Worm (Caenorhabditis elegans) whole organism, L1 larva: ENCODE measurements around the gene C05D2.8.

Source experiments
- F16B12.6 ChIP-seq: fragments of 150-350 bp; optimal IDR thresholded peaks from 2 replicates; lab custom pipeline; 2014; ENCODE audit warnings: missing biosample characterization, missing genetic modification characterization
- ama-1 ChIP-seq: fragments of 150-350 bp; optimal IDR thresholded peaks from 2 replicates; lab custom pipeline; 2014
- elt-3 ChIP-seq, 6 experiments: fragments of 150-350 bp in 1 of 6; sonication (generic microtip); optimal IDR thresholded peaks; 2 replicates each; lab custom pipeline; 2017 to 2018; ENCODE audit warnings: missing biosample characterization in 6 of 6, missing genetic modification characterization in 6 of 6, inconsistent platforms in 1 of 6
- lin-35 ChIP-seq, 2 experiments: fragments of 150-350 bp; optimal IDR thresholded peaks; 2 replicates each; lab custom pipeline; 2014; ENCODE audit warnings: missing biosample characterization in 2 of 2, missing genetic modification characterization in 2 of 2, missing genetic modification reagents in 2 of 2
- mdl-1 ChIP-seq, 2 experiments: fragments of 150-350 bp; optimal IDR thresholded peaks; 2 replicates each; lab custom pipeline; 2014 to 2017; ENCODE audit warnings: missing biosample characterization in 2 of 2, missing genetic modification characterization in 2 of 2, inconsistent platforms in 1 of 2
- nhr-76 ChIP-seq: sonication (generic microtip); optimal IDR thresholded peaks from 2 replicates; lab custom pipeline; 2017; ENCODE audit warnings: missing biosample characterization, missing genetic modification characterization
- pqm-1 ChIP-seq: sonication (generic microtip); optimal IDR thresholded peaks from 3 replicates; lab custom pipeline; 2017; ENCODE audit warnings: missing biosample characterization, missing genetic modification characterization
- tbx-2 ChIP-seq: sonication (generic microtip); optimal IDR thresholded peaks from 2 replicates; lab custom pipeline; 2016; ENCODE audit warnings: missing genetic modification characterization, missing compliant biosample characterization
- ztf-11 ChIP-seq, 2 experiments: sonication (generic microtip); optimal IDR thresholded peaks; 2 replicates each; lab custom pipeline; 2016 to 2017; ENCODE audit warnings: missing genetic modification characterization in 2 of 2, missing biosample characterization in 1 of 2, missing compliant biosample characterization in 1 of 2

DNA sequence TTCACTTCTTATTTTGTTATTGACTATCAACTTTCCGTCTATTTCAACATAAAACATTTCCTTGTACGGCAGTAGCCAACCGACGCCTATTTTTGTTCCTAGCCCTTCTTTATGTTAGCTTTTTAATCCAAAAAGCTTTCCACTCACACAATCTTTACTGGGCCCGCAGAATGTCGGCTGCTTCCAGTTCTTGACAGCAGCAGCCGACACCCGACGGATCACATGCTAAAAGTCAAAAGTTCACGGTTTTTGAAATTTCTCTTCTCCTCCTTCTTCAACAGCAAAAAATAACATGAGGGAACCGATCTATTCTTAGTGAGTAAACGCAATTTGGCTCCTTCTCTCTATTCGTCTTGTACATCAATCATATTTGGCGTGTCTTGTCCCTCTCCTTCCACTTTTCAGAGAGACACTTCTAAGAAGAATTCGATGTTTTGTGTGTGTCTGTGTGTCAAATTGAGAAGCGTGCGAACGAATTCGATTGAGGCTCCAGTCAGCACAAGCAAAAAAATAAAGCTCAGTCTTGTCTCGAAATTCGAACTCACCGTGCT is 22.4 kb upstream of the C05D2.8 start:
- TF ChIP-seq nhr-76 (tag; lab: Kevin White, UChicago) (no peak), ztf-11 (tag; optimal IDR thresholded peaks at IDR 0.05; lab: Kevin White, UChicago) (no peak), lin-35 (GFP tag; optimal IDR thresholded peaks at IDR 0.05; lab: Kevin White, UChicago) (no peak), pqm-1 (tag; lab: Kevin White, UChicago) (no peak), ama-1 (no peak), F16B12.6 (tag; lab: Kevin White, UChicago) (no peak), tbx-2 (tag; lab: Kevin White, UChicago) (no peak), elt-3 (tag; optimal IDR thresholded peaks at IDR 0.05; lab: Kevin White, UChicago) (no peak), mdl-1 (tag; optimal IDR thresholded peaks at IDR 0.05; lab: Kevin White, UChicago) (no peak)
